Fruit fly (Drosophila melanogaster) ovary, adult (tissue): ENCODE measurements around the gene CG12379.

ENCODE experiments used
- CG17801 ChIP-seq: fragments of 200-800 bp; optimal IDR thresholded peaks from 2 replicates; lab custom pipeline; 2019; ENCODE audit warnings: missing biosample characterization, mild to moderate bottlenecking, missing genetic modification characterization, moderate library complexity; ENCODE audit not compliant: partially characterized antibody

The CG12379 gene

DNA sequence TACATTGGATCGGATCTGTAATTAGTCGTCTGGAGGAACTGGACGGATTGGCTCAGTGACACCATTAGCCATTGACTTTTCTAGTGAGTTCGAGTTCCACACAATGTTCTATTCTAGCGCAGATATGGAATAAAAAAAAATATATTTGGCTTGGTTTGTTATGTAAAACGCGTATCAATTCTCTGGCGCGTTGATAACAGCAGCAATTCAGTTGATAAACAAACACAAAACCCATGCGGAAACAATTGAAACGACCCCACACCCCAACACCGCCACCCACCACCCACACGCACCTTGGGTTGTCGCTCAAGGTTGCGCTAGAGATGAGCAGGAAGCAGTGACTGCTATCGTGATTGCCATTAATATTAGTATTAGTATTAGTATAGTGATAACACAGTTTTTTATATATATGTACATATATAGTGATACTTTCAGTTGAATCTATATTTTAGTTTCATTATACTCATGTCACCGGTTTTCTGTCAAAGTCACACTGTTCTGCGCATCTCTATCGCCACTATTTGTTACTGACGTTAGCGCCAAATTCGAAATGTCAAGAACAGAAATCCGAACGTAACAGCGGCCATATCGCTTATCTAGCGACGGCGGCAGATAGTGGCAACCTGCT, 36.1 kb downstream of the CG12379 start:
- peak; percentile 86 for TF ChIP-seq CG17801 (GFP tag; lab: Kevin White, UChicago)

DNA sequence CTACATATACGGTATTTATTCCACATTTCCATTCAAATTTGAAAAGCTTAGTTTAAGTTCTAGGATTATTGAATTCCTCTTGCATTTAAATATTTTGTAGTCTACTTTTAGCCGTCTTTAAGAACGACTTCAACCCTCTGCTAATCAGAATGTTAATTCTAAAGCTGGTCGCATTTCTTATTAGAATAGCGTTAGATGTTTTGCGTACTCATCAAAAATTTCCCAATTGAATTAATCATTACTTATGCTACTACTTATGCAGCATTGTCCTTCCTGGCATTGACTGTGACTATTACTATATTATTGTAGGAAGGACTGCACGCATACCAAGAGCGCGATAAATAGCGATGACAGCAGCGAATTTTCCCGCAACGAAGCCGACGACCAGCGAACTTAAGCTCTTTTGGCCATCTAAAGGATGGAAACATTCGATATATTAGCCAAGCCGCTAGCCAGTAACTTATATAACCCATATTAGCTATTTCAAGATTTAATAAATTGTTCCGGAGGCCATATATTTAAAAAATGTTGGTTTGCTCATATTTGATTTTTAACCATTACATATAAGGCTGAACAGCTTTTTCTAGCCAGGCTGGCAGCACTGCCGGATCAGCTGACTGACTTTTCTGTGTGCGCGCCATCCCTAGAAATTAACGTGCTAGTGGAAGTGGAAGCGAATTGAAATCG, 36.8 kb downstream of the CG12379 start, which contains the start of gene CG8128:
Gene CG8128 (plus strand): TSS at position 641 of the 687 bp plus-strand sequence.
- peak; percentile 8 for TF ChIP-seq CG17801 (GFP tag; lab: Kevin White, UChicago)

DNA sequence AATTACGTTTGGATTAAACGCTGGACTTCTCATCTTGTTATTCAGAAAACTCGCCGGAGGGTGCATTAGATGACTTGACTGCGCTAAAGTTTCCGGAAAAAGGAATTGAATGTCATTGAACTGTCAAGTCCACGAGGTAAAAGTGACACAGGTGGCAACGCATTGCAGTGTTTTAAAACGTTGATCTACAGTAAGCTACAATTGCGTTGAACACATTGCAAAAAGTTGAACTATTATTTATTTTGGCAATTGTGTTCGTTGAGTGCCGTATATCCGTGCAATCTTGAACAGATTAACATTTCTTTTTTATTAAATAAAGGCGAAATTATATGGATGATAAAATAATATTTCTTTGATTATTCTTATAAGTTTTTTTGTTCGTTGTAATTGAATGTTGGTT, 45.0 kb downstream of the CG12379 start, which contains the start of gene CG15599:
Gene CG15599 (minus strand): TSS at position 101 of the 400 bp plus-strand sequence.
- TF ChIP-seq CG17801 (GFP tag; lab: Kevin White, UChicago), result no peak

DNA sequence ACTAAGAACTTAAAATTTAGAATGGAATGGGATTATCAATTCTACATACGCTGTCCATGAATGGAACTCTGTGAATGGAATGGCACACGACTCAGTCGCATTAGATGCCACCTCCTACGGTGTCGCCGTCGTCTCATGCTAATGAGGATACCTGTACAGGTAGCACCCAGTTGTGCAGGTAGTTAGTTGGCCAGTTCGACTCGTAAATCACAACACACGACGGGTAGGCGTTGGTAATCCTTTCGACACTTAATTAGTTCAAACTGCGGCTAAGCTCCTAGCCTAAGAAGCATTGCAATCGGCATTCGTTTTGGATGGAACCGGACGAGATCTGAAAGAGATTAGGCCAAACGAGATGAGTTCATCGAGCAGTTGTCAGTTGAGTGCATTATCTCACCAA, 49.4 kb downstream of the CG12379 start:
- no peak for TF ChIP-seq CG17801 (GFP tag; lab: Kevin White, UChicago)
